Fruit fly (Drosophila melanogaster) whole organism, embryonic: Measurements from ENCODE around the gene CG1738.

Experiments used
- BEAF-32 ChIP-seq: fragments of 200-800 bp; sonication (Bioruptor generic); optimal IDR thresholded peaks from 3 replicates; lab custom pipeline; 2017; ENCODE audit warnings: missing biosample characterization, missing genetic modification characterization, mild to moderate bottlenecking, moderate library complexity, missing genetic modification reagents
- CG10274 ChIP-seq: fragments of 200-800 bp; sonication (Bioruptor generic); optimal IDR thresholded peaks from 3 replicates; lab custom pipeline; 2017; ENCODE audit warnings: missing biosample characterization, mild to moderate bottlenecking, missing genetic modification characterization
- CG10654 ChIP-seq: fragments of 200-800 bp; sonication (Bioruptor generic); optimal IDR thresholded peaks from 2 replicates; lab custom pipeline; 2016; ENCODE audit warnings: missing biosample characterization, missing genetic modification characterization
- CG12659 ChIP-seq: fragments of 200-800 bp; sonication (Bioruptor generic); optimal IDR thresholded peaks from 3 replicates; lab custom pipeline; 2017; ENCODE audit warnings: mild to moderate bottlenecking, missing biosample characterization, missing genetic modification reagents, missing genetic modification characterization
- CG12769 ChIP-seq: fragments of 200-800 bp; sonication (Bioruptor generic); optimal IDR thresholded peaks from 2 replicates; lab custom pipeline; 2019; ENCODE audit warnings: missing biosample characterization, mild to moderate bottlenecking, missing genetic modification characterization, moderate library complexity
- CG2116 ChIP-seq: fragments of 200-800 bp; sonication (Bioruptor generic); optimal IDR thresholded peaks from 3 replicates; lab custom pipeline; 2018; ENCODE audit warnings: missing biosample characterization, mild to moderate bottlenecking, missing genetic modification characterization
- CG2678 ChIP-seq: fragments of 200-800 bp; sonication (Bioruptor generic); optimal IDR thresholded peaks from 3 replicates; lab custom pipeline; 2019; ENCODE audit warnings: missing biosample characterization, mild to moderate bottlenecking, missing genetic modification characterization, moderate library complexity
- CG3065 ChIP-seq: fragments of 200-800 bp; sonication (Bioruptor generic); optimal IDR thresholded peaks from 2 replicates; lab custom pipeline; 2016; ENCODE audit warnings: missing biosample characterization, missing genetic modification characterization
- CG31388 ChIP-seq: fragments of 200-800 bp; sonication (Bioruptor generic); optimal IDR thresholded peaks from 2 replicates; lab custom pipeline; 2016; ENCODE audit warnings: missing biosample characterization, missing genetic modification characterization
- CG31441 ChIP-seq: fragments of 200-800 bp; sonication (Bioruptor generic); IDR thresholded peaks from 2 replicates; pipeline ENCODE4 v1.3.6; 2022; ENCODE audit warnings: missing biosample characterization, missing genetic modification characterization
- CG3163 ChIP-seq: fragments of 200-800 bp; sonication (Bioruptor generic); optimal IDR thresholded peaks from 3 replicates; lab custom pipeline; 2016; ENCODE audit warnings: missing biosample characterization, missing genetic modification characterization
- CG34422 ChIP-seq: fragments of 200-800 bp; sonication (Bioruptor generic); IDR thresholded peaks from 3 replicates; pipeline ENCODE4 v1.3.6; 2022; ENCODE audit warnings: missing biosample characterization, missing genetic modification characterization
- CG3847 ChIP-seq: fragments of 200-800 bp; sonication (Bioruptor generic); IDR thresholded peaks from 2 replicates; pipeline ENCODE4 v1.3.6; 2022; ENCODE audit warnings: missing biosample characterization, missing genetic modification characterization
- CG4730 ChIP-seq: fragments of 200-800 bp; sonication (Bioruptor generic); IDR thresholded peaks from 2 replicates; pipeline ENCODE4 v1.3.6; 2022; ENCODE audit warnings: missing biosample characterization, missing genetic modification characterization
- CG6683 ChIP-seq: fragments of 200-800 bp; sonication (Bioruptor generic); optimal IDR thresholded peaks from 2 replicates; lab custom pipeline; 2017; ENCODE audit warnings: missing biosample characterization, mild to moderate bottlenecking, missing genetic modification characterization, missing genetic modification reagents
- CG7987 ChIP-seq: fragments of 200-800 bp; sonication (Bioruptor generic); optimal IDR thresholded peaks from 2 replicates; lab custom pipeline; 2018; ENCODE audit warnings: missing biosample characterization, mild to moderate bottlenecking, missing genetic modification characterization, moderate library complexity
- CG8089 ChIP-seq: fragments of 200-800 bp; sonication (Bioruptor generic); optimal IDR thresholded peaks from 3 replicates; lab custom pipeline; 2016; ENCODE audit warnings: missing biosample characterization, missing genetic modification characterization
- HLH54F ChIP-seq: fragments of 200-800 bp; sonication (Bioruptor generic); optimal IDR thresholded peaks from 3 replicates; lab custom pipeline; 2016; ENCODE audit warnings: missing biosample characterization, missing genetic modification characterization
- Hey ChIP-seq: fragments of 200-800 bp; sonication (Bioruptor generic); optimal IDR thresholded peaks from 3 replicates; lab custom pipeline; 2018; ENCODE audit warnings: missing biosample characterization, mild to moderate bottlenecking, missing genetic modification characterization
- Hmx ChIP-seq: fragments of 200-800 bp; sonication (Bioruptor generic); optimal IDR thresholded peaks from 2 replicates; lab custom pipeline; 2016; ENCODE audit warnings: missing biosample characterization, missing genetic modification characterization
- NfI ChIP-seq: fragments of 200-800 bp; sonication (Bioruptor generic); optimal IDR thresholded peaks from 3 replicates; lab custom pipeline; 2018; ENCODE audit warnings: missing biosample characterization, mild to moderate bottlenecking, missing genetic modification characterization, moderate library complexity
- Optix ChIP-seq: fragments of 200-800 bp; sonication (Bioruptor generic); IDR thresholded peaks from 3 replicates; pipeline ENCODE4 v1.3.6; 2022; ENCODE audit warnings: missing biosample characterization, missing genetic modification characterization
- Rx ChIP-seq: fragments of 200-800 bp; sonication (Bioruptor generic); IDR thresholded peaks from 2 replicates; pipeline ENCODE4 v1.3.6; 2022; ENCODE audit warnings: missing biosample characterization, missing genetic modification characterization
- Six4 ChIP-seq: fragments of 200-800 bp; sonication (Bioruptor generic); optimal IDR thresholded peaks from 2 replicates; lab custom pipeline; 2016; ENCODE audit warnings: missing biosample characterization, missing genetic modification characterization
- Sox100B ChIP-seq: fragments of 200-800 bp; sonication (Bioruptor generic); optimal IDR thresholded peaks from 3 replicates; lab custom pipeline; 2018; ENCODE audit warnings: missing biosample characterization, mild to moderate bottlenecking, missing genetic modification characterization
- Sry-δ ChIP-seq: fragments of 200-800 bp; sonication (Bioruptor generic); optimal IDR thresholded peaks from 2 replicates; lab custom pipeline; 2016; ENCODE audit warnings: missing biosample characterization, missing genetic modification characterization
- amos ChIP-seq: fragments of 200-800 bp; sonication (Bioruptor generic); IDR thresholded peaks from 2 replicates; pipeline ENCODE4 v1.3.6; 2022; ENCODE audit warnings: missing biosample characterization, missing genetic modification characterization; ENCODE audit not compliant: partially characterized antibody
- ato ChIP-seq: fragments of 200-800 bp; sonication (Bioruptor generic); IDR thresholded peaks from 2 replicates; pipeline ENCODE4 v1.3.6; 2022; ENCODE audit warnings: missing biosample characterization, missing genetic modification characterization; ENCODE audit not compliant: partially characterized antibody
- bbx ChIP-seq: fragments of 200-800 bp; sonication (Bioruptor generic); IDR thresholded peaks from 2 replicates; pipeline ENCODE4 v1.3.6; 2022; ENCODE audit warnings: missing biosample characterization, missing genetic modification characterization; ENCODE audit not compliant: partially characterized antibody
- bsh ChIP-seq, 2 experiments: fragments of 200-800 bp; sonication (Bioruptor generic); optimal IDR thresholded peaks; 2 replicates each; lab custom pipeline; 2017 to 2018; ENCODE audit warnings: mild to moderate bottlenecking in 2 of 2, missing biosample characterization in 2 of 2, missing genetic modification characterization in 2 of 2, moderate library complexity in 1 of 2
- cato ChIP-seq: fragments of 200-800 bp; sonication (Bioruptor generic); optimal IDR thresholded peaks from 2 replicates; lab custom pipeline; 2016; ENCODE audit warnings: missing biosample characterization, missing genetic modification characterization, borderline replicate concordance
- chinmo ChIP-seq: fragments of 200-800 bp; sonication (Bioruptor generic); IDR thresholded peaks from 4 replicates; pipeline ENCODE4 v1.3.6; 2022; ENCODE audit warnings: missing biosample characterization, missing genetic modification characterization; ENCODE audit not compliant: partially characterized antibody
- ci ChIP-seq: fragments of 200-800 bp; sonication (Bioruptor generic); IDR thresholded peaks from 3 replicates; pipeline ENCODE4 v1.3.6; 2022; ENCODE audit warnings: missing biosample characterization, missing genetic modification characterization
- crol ChIP-seq: fragments of 200-800 bp; sonication (Bioruptor generic); IDR thresholded peaks from 2 replicates; pipeline ENCODE4 v1.3.6; 2022; ENCODE audit warnings: missing biosample characterization, missing genetic modification characterization
- da ChIP-seq: fragments of 200-800 bp; sonication (Bioruptor generic); optimal IDR thresholded peaks from 2 replicates; lab custom pipeline; 2016; ENCODE audit warnings: missing biosample characterization, missing genetic modification characterization
- en ChIP-seq: fragments of 200-800 bp; sonication (Bioruptor generic); optimal IDR thresholded peaks from 2 replicates; lab custom pipeline; 2016; ENCODE audit warnings: missing biosample characterization, missing genetic modification characterization
- ham ChIP-seq: fragments of 200-800 bp; sonication (Bioruptor generic); IDR thresholded peaks from 2 replicates; pipeline ENCODE4 v1.3.6; 2022; ENCODE audit warnings: missing biosample characterization, missing genetic modification characterization
- hb ChIP-seq: fragments of 200-800 bp; sonication (Bioruptor generic); IDR thresholded peaks from 3 replicates; pipeline ENCODE4 v1.3.6; 2022; ENCODE audit warnings: missing biosample characterization, missing genetic modification characterization; ENCODE audit not compliant: partially characterized antibody
- kay ChIP-seq: fragments of 200-800 bp; sonication (Bioruptor generic); optimal IDR thresholded peaks from 2 replicates; lab custom pipeline; 2016; ENCODE audit warnings: missing biosample characterization, missing genetic modification characterization
- knrl ChIP-seq: fragments of 200-800 bp; sonication (Bioruptor generic); IDR thresholded peaks from 3 replicates; pipeline ENCODE4 v1.3.6; 2022; ENCODE audit warnings: missing biosample characterization, missing genetic modification characterization; ENCODE audit not compliant: partially characterized antibody
- lov ChIP-seq, 2 experiments: fragments of 200-800 bp in 1 of 2; fragments of >200 bp in 1 of 2; sonication (Bioruptor generic) in 1 of 2; IDR thresholded peaks in 1 of 2; optimal IDR thresholded peaks in 1 of 2; 2 replicates in 1 of 2; 3 replicates in 1 of 2; pipeline versions ENCODE4 v1.3.6 to Lab custom; 2017 to 2022; ENCODE audit warnings: missing biosample characterization in 1 of 2, missing genetic modification characterization in 1 of 2
- mam ChIP-seq: fragments of 200-800 bp; sonication (Bioruptor generic); optimal IDR thresholded peaks from 3 replicates; lab custom pipeline; 2016; ENCODE audit warnings: missing biosample characterization, missing genetic modification characterization
- mirr ChIP-seq: fragments of 200-800 bp; sonication (Bioruptor generic); optimal IDR thresholded peaks from 3 replicates; lab custom pipeline; 2018; ENCODE audit warnings: missing biosample characterization, mild to moderate bottlenecking, missing genetic modification characterization
- stwl ChIP-seq: fragments of 200-800 bp; sonication (Bioruptor generic); optimal IDR thresholded peaks from 3 replicates; lab custom pipeline; 2018; ENCODE audit warnings: missing biosample characterization, mild to moderate bottlenecking, missing genetic modification characterization, moderate library complexity
- trh ChIP-seq: fragments of 200-800 bp; sonication (Bioruptor generic); optimal IDR thresholded peaks from 2 replicates; lab custom pipeline; 2016; ENCODE audit warnings: missing biosample characterization, missing genetic modification characterization
- yki ChIP-seq: fragments of >200 bp; optimal IDR thresholded peaks from 3 replicates; lab custom pipeline; 2018
- zfh1 ChIP-seq: fragments of 200-800 bp; sonication (Bioruptor generic); IDR thresholded peaks from 3 replicates; pipeline ENCODE4 v1.3.6; 2022; ENCODE audit warnings: missing biosample characterization, missing genetic modification characterization

The CG1738 gene

DNA sequence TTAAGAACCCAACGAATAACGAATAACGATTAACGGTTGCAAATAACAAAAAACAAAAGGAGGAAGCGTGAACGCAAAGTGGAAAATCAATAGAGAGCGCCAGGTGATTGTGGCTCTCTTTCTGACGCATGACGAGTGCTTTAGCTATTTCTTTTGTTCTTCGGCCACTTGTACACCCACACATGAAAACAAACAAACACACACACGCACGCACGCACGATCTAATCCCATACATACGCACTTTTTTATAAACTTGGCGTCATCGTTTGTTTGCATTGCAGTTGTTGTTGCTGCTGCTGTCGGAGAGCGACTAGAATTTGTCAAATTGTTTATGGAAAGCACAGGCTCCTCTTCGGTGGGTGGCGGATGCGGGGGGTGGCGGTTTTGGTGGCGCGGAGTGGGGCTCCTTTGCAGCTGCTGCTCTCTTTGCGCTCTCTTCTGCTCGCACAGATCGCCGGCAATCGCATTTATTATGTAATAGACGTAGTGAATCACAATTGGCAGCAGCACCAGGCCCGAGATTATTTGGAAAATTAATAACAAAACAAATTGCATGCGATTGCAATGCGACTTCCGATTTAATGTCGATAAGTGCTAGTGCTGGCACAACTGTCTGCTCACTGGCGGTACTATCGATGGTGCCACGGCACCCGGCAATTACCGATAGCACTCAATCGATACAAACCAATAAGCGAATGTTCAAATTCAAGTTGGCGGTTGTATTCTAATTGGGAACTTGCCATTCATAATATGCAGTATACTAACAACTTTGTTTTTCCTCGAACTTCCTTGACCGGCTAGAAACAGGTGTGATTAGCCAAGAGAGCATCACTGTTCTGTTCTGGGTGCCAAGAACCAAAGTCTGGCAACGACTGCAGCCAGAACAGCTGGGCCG lies 9.6 kb upstream of the CG1738 start (continued):
- 0 out of 3 replicates have a peak, but pooled peaks have one; percentile 34 for TF ChIP-seq CG34422 (GFP tag; lab: Robert Waterston, UW)
- TF ChIP-seq CG2116 = peak; percentile 77
- no peak for TF ChIP-seq en (GFP tag; lab: Kevin White, UChicago)
- TF ChIP-seq trh (GFP tag; lab: Kevin White, UChicago) = no peak
- TF ChIP-seq mam = peak; percentile 68
- TF ChIP-seq cato (GFP tag; lab: Kevin White, UChicago) = peak; percentile 6
- TF ChIP-seq Hey = peak; percentile 10
- TF ChIP-seq CG10654 = peak; percentile 42
- peak; percentile 92; the same call in 3 of the 4 replicates for TF ChIP-seq chinmo (GFP tag; lab: Robert Waterston, UW)
- no peak for TF ChIP-seq CG12769 (tag; lab: Kevin White, UChicago)
- TF ChIP-seq crol (GFP tag; lab: Robert Waterston, UW) = peak; percentile 92
- peak; percentile 56 for TF ChIP-seq HLH54F (GFP tag; lab: Kevin White, UChicago)
- TF ChIP-seq yki (lab: Kevin White, UChicago) = no peak
- peak; percentile 61 for TF ChIP-seq mirr (GFP tag; lab: Kevin White, UChicago)
- TF ChIP-seq CG3065 = no peak
- TF ChIP-seq ato = peak; percentile 61
- TF ChIP-seq da (GFP tag; lab: Kevin White, UChicago) = peak; percentile 23
- TF ChIP-seq ci (GFP tag; lab: Robert Waterston, UW) = 0 out of 3 replicates have a peak, but pooled peaks have one; percentile 39
- TF ChIP-seq BEAF-32 (GFP tag; lab: Kevin White, UChicago) = peak; percentile 93
- TF ChIP-seq CG4730 (GFP tag; lab: Robert Waterston, UW) = no peak
- TF ChIP-seq zfh1 (GFP tag; lab: Robert Waterston, UW) = 0 out of 3 replicates have a peak, but pooled peaks have one; percentile 21
- no peak for TF ChIP-seq Sox100B (GFP tag; lab: Kevin White, UChicago)
- TF ChIP-seq lov (optimal IDR thresholded peaks at IDR 0.05; lab: Kevin White, UChicago) = no peak
- 0 out of 3 replicates have a peak, but pooled peaks have one; percentile 29 for TF ChIP-seq lov (GFP tag; IDR thresholded peaks at IDR 0.05; lab: Robert Waterston, UW)
- TF ChIP-seq CG6683 (GFP tag; lab: Kevin White, UChicago) = no peak
- peak; percentile 42 for TF ChIP-seq CG3163 (GFP tag; lab: Kevin White, UChicago)
- TF ChIP-seq bbx (GFP tag; lab: Robert Waterston, UW) = peak; percentile 87
- TF ChIP-seq CG12659 = peak; percentile 73
- no peak for TF ChIP-seq kay
- peak; percentile 72 for TF ChIP-seq CG3847 (GFP tag; lab: Robert Waterston, UW)
- peak; percentile 23 for TF ChIP-seq CG2678 (tag; lab: Kevin White, UChicago)
- TF ChIP-seq CG31441 (GFP tag; lab: Robert Waterston, UW) = 0 out of 2 replicates have a peak, but pooled peaks have one; percentile 10
- TF ChIP-seq Sry-δ = peak; percentile 97
- TF ChIP-seq Hmx = no peak
- peak; percentile 81 for TF ChIP-seq hb
- TF ChIP-seq amos (GFP tag; lab: Robert Waterston, UW) = peak; percentile 91
- TF ChIP-seq Optix (GFP tag; lab: Robert Waterston, UW) = no peak
- peak; percentile 43 for TF ChIP-seq NfI
- peak; percentile 19 for TF ChIP-seq CG8089
- no peak for TF ChIP-seq CG10274
- peak; percentile 54 for TF ChIP-seq stwl (tag; lab: Kevin White, UChicago)
- TF ChIP-seq CG7987 (GFP tag; lab: Kevin White, UChicago) = no peak
- TF ChIP-seq CG31388 (GFP tag; lab: Kevin White, UChicago) = no peak
- TF ChIP-seq knrl (GFP tag; lab: Robert Waterston, UW) = peak; percentile 93
- TF ChIP-seq bsh (GFP tag; optimal IDR thresholded peaks at IDR 0.05; lab: Kevin White, UChicago) = peak in 1 of 2 experiments; percentile 9
- TF ChIP-seq ham (GFP tag; lab: Robert Waterston, UW) = no peak
- TF ChIP-seq Rx (GFP tag; lab: Robert Waterston, UW) = 0 out of 2 replicates have a peak, but pooled peaks have one; percentile 2
- TF ChIP-seq Six4 (GFP tag; lab: Kevin White, UChicago) = peak; percentile 3
